Worm (Caenorhabditis elegans): ENCODE results near the gene R05D3.8.

R05D3.8 gene

ce11 chrIII:8307356-8307755 lies 50.8 kb downstream of the R05D3.8 start, which contains the start of the genes F10E9.7 and F10E9.5 (continued):
- peak; percentile 90 for TF ChIP-seq hlh-8 (tag; optimal IDR thresholded peaks at IDR 0.05)
- no peak for TF ChIP-seq npax-4 (tag; optimal IDR thresholded peaks at IDR 0.05)
- no peak for TF ChIP-seq fkh-6 (tag; optimal IDR thresholded peaks at IDR 0.05)
- TF ChIP-seq mec-3 (tag; optimal IDR thresholded peaks at IDR 0.05; ENCODE audit: borderline replicate concordance) = no peak
- no peak for TF ChIP-seq Y22D7AL.16 (tag; optimal IDR thresholded peaks at IDR 0.05)
- no peak for TF ChIP-seq hlh-6 (tag; optimal IDR thresholded peaks at IDR 0.05)
- no peak for TF ChIP-seq ceh-45 (GFP tag; IDR thresholded peaks at IDR 0.05)
- TF ChIP-seq dve-1 (tag; optimal IDR thresholded peaks at IDR 0.05) = no peak
- peak; percentile 24 for TF ChIP-seq nfya-1 (tag; optimal IDR thresholded peaks at IDR 0.05)
- no peak for TF ChIP-seq ceh-22 (tag; optimal IDR thresholded peaks at IDR 0.05)
- no peak for TF ChIP-seq pros-1 (tag; optimal IDR thresholded peaks at IDR 0.05)
- TF ChIP-seq ceh-34 (tag; optimal IDR thresholded peaks at IDR 0.05) = peak; percentile 49
- no peak for TF ChIP-seq lim-6 (tag; optimal IDR thresholded peaks at IDR 0.05)
- TF ChIP-seq ceh-30 (tag; optimal IDR thresholded peaks at IDR 0.05) = no peak
- no peak for TF ChIP-seq ama-1 (optimal IDR thresholded peaks at IDR 0.05)
- TF ChIP-seq ceh-6 (GFP tag; optimal IDR thresholded peaks at IDR 0.05) = no peak
- TF ChIP-seq nhr-232 (tag; optimal IDR thresholded peaks at IDR 0.05) = no peak
- peak; percentile 45 for TF ChIP-seq ahr-1 (tag; optimal IDR thresholded peaks at IDR 0.05)
- no peak for TF ChIP-seq sox-4 (tag; optimal IDR thresholded peaks at IDR 0.05)
- no peak for TF ChIP-seq pha-4 (tag; optimal IDR thresholded peaks at IDR 0.05)
- TF ChIP-seq ets-4 (tag; optimal IDR thresholded peaks at IDR 0.05) = peak; percentile 87
- TF ChIP-seq eyg-1 (tag; optimal IDR thresholded peaks at IDR 0.05) = no peak
- peak; percentile 12 for TF ChIP-seq rnt-1 (tag; optimal IDR thresholded peaks at IDR 0.05)
- peak; percentile 82 for TF ChIP-seq tbx-2 (tag; optimal IDR thresholded peaks at IDR 0.05)
- no peak for TF ChIP-seq sdc-2 (tag; optimal IDR thresholded peaks at IDR 0.05)
